Fruit fly (Drosophila melanogaster) whole organism, embryonic: Measurements from ENCODE around the gene Klp10A.

Experiments used
- B-H1 ChIP-seq: fragments of 200-800 bp; sonication (Bioruptor generic); IDR thresholded peaks from 3 replicates; pipeline ENCODE4 v1.3.6; 2022; ENCODE audit warnings: missing biosample characterization, missing genetic modification characterization
- CG10366 ChIP-seq: fragments of 200-800 bp; sonication (Bioruptor generic); IDR thresholded peaks from 2 replicates; pipeline ENCODE4 v1.3.6; 2022; ENCODE audit warnings: missing biosample characterization, missing genetic modification characterization
- CG13624 ChIP-seq: fragments of 200-800 bp; sonication (Bioruptor generic); optimal IDR thresholded peaks from 2 replicates; lab custom pipeline; 2016; ENCODE audit warnings: missing biosample characterization, missing genetic modification characterization
- CG13775 ChIP-seq: fragments of 200-800 bp; sonication (Bioruptor generic); optimal IDR thresholded peaks from 3 replicates; lab custom pipeline; 2017; ENCODE audit warnings: missing biosample characterization, mild to moderate bottlenecking, missing genetic modification characterization
- CG1529 ChIP-seq: fragments of 200-800 bp; sonication (Bioruptor generic); optimal IDR thresholded peaks from 3 replicates; lab custom pipeline; 2018; ENCODE audit warnings: missing biosample characterization, missing genetic modification characterization
- CG16815 ChIP-seq: fragments of 200-800 bp; sonication (Bioruptor generic); optimal IDR thresholded peaks from 3 replicates; lab custom pipeline; 2017; ENCODE audit warnings: missing biosample characterization, mild to moderate bottlenecking, missing genetic modification characterization
- CG17385 ChIP-seq: fragments of 200-800 bp; sonication (Bioruptor generic); optimal IDR thresholded peaks from 3 replicates; lab custom pipeline; 2018; ENCODE audit warnings: missing biosample characterization, mild to moderate bottlenecking, missing genetic modification characterization
- CG2678 ChIP-seq: fragments of 200-800 bp; sonication (Bioruptor generic); optimal IDR thresholded peaks from 3 replicates; lab custom pipeline; 2019; ENCODE audit warnings: missing biosample characterization, mild to moderate bottlenecking, missing genetic modification characterization, moderate library complexity
- CG31441 ChIP-seq: fragments of 200-800 bp; sonication (Bioruptor generic); IDR thresholded peaks from 2 replicates; pipeline ENCODE4 v1.3.6; 2022; ENCODE audit warnings: missing biosample characterization, missing genetic modification characterization
- CG3407 ChIP-seq: fragments of 200-800 bp; sonication (Bioruptor generic); optimal IDR thresholded peaks from 2 replicates; lab custom pipeline; 2018; ENCODE audit warnings: missing biosample characterization, mild to moderate bottlenecking, missing genetic modification characterization
- CG34376 ChIP-seq: fragments of 200-800 bp; sonication (Bioruptor generic); optimal IDR thresholded peaks from 2 replicates; lab custom pipeline; 2018; ENCODE audit warnings: missing biosample characterization, mild to moderate bottlenecking, missing genetic modification characterization
- CG34422 ChIP-seq: fragments of 200-800 bp; sonication (Bioruptor generic); IDR thresholded peaks from 3 replicates; pipeline ENCODE4 v1.3.6; 2022; ENCODE audit warnings: missing biosample characterization, missing genetic modification characterization
- CG6791 ChIP-seq: fragments of 200-800 bp; sonication (Bioruptor generic); IDR thresholded peaks from 3 replicates; pipeline ENCODE4 v1.3.6; 2022; ENCODE audit warnings: missing biosample characterization, missing genetic modification characterization; ENCODE audit not compliant: partially characterized antibody
- CG7271 ChIP-seq: fragments of 200-800 bp; sonication (Bioruptor generic); optimal IDR thresholded peaks from 2 replicates; lab custom pipeline; 2018; ENCODE audit warnings: missing biosample characterization, mild to moderate bottlenecking, missing genetic modification characterization, moderate library complexity
- CG8478 ChIP-seq: fragments of >200 bp; optimal IDR thresholded peaks from 2 replicates; lab custom pipeline; 2018
- CrebB ChIP-seq: fragments of 200-800 bp; sonication (Bioruptor generic); optimal IDR thresholded peaks from 3 replicates; lab custom pipeline; 2018; ENCODE audit warnings: missing biosample characterization, mild to moderate bottlenecking, missing genetic modification characterization
- D ChIP-seq, 2 experiments: fragments of 200-800 bp in 1 of 2; fragments of >200 bp in 1 of 2; sonication (Bioruptor generic) in 1 of 2; optimal IDR thresholded peaks; 2 replicates in 1 of 2; 3 replicates in 1 of 2; lab custom pipeline; 2017; ENCODE audit warnings: mild to moderate bottlenecking in 1 of 2, missing biosample characterization in 1 of 2, missing genetic modification characterization in 1 of 2, missing genetic modification reagents in 1 of 2
- Dad ChIP-seq: fragments of 200-800 bp; sonication (Bioruptor generic); optimal IDR thresholded peaks from 3 replicates; lab custom pipeline; 2016; ENCODE audit warnings: missing biosample characterization, missing genetic modification characterization
- Gug ChIP-seq: fragments of 200-800 bp; sonication (Bioruptor generic); IDR thresholded peaks from 4 replicates; pipeline ENCODE4 v1.3.6; 2022; ENCODE audit warnings: missing biosample characterization, missing genetic modification characterization
- HLHmδ ChIP-seq: fragments of 200-800 bp; sonication (Bioruptor generic); optimal IDR thresholded peaks from 2 replicates; lab custom pipeline; 2018; ENCODE audit warnings: missing biosample characterization, mild to moderate bottlenecking, missing genetic modification characterization, moderate library complexity
- Hr3 ChIP-seq: fragments of 200-800 bp; sonication (Bioruptor generic); optimal IDR thresholded peaks from 3 replicates; lab custom pipeline; 2016; ENCODE audit warnings: missing biosample characterization, missing genetic modification characterization
- Hr78 ChIP-seq, 2 experiments: fragments of 200-800 bp in 1 of 2; fragments of >200 bp in 1 of 2; sonication (Bioruptor generic) in 1 of 2; optimal IDR thresholded peaks; 2 replicates each; lab custom pipeline; 2017 to 2019; ENCODE audit warnings: missing biosample characterization in 2 of 2, missing genetic modification characterization in 2 of 2, mild to moderate bottlenecking in 1 of 2, moderate library complexity in 1 of 2
- Mad ChIP-seq: fragments of 200-800 bp; sonication (Bioruptor generic); optimal IDR thresholded peaks from 2 replicates; lab custom pipeline; 2016; ENCODE audit warnings: missing biosample characterization, missing genetic modification characterization
- NC2β ChIP-seq: fragments of 200-800 bp; sonication (Bioruptor generic); optimal IDR thresholded peaks from 2 replicates; lab custom pipeline; 2016; ENCODE audit warnings: missing biosample characterization, missing genetic modification characterization
- Oli ChIP-seq: fragments of 200-800 bp; sonication (Bioruptor generic); optimal IDR thresholded peaks from 2 replicates; lab custom pipeline; 2018; ENCODE audit warnings: missing biosample characterization, mild to moderate bottlenecking, missing genetic modification characterization, moderate library complexity
- Ptx1 ChIP-seq: fragments of 200-800 bp; sonication (Bioruptor generic); IDR thresholded peaks from 2 replicates; pipeline ENCODE4 v1.3.6; 2022; ENCODE audit warnings: missing biosample characterization, missing genetic modification characterization
- Side ChIP-seq: fragments of 200-800 bp; sonication (Bioruptor generic); optimal IDR thresholded peaks from 2 replicates; lab custom pipeline; 2016; ENCODE audit warnings: missing biosample characterization, missing genetic modification characterization
- Sry-δ ChIP-seq: fragments of 200-800 bp; sonication (Bioruptor generic); optimal IDR thresholded peaks from 2 replicates; lab custom pipeline; 2016; ENCODE audit warnings: missing biosample characterization, missing genetic modification characterization
- bowl ChIP-seq: fragments of 200-800 bp; sonication (Bioruptor generic); IDR thresholded peaks from 2 replicates; pipeline ENCODE4 v1.3.6; 2022; ENCODE audit warnings: missing biosample characterization, missing genetic modification characterization
- chif ChIP-seq, 2 experiments: fragments of 200-800 bp; sonication (Bioruptor generic); optimal IDR thresholded peaks; 3 replicates each; lab custom pipeline; 2016; ENCODE audit warnings: missing biosample characterization in 2 of 2, missing genetic modification characterization in 2 of 2
- dati ChIP-seq: fragments of 200-800 bp; sonication (Bioruptor generic); IDR thresholded peaks from 2 replicates; pipeline ENCODE4 v1.3.6; 2022; ENCODE audit warnings: missing biosample characterization, missing genetic modification characterization
- dimm ChIP-seq: fragments of 200-800 bp; sonication (Bioruptor generic); IDR thresholded peaks from 2 replicates; pipeline ENCODE4 v1.3.6; 2022; ENCODE audit warnings: missing biosample characterization, missing genetic modification characterization
- dmrt99B ChIP-seq: fragments of 200-800 bp; sonication (Bioruptor generic); optimal IDR thresholded peaks from 2 replicates; lab custom pipeline; 2018; ENCODE audit warnings: missing biosample characterization, mild to moderate bottlenecking, missing genetic modification characterization, moderate library complexity
- dpn ChIP-seq, 2 experiments: fragments of 200-800 bp; sonication (Bioruptor generic); optimal IDR thresholded peaks; 3 replicates each; lab custom pipeline; 2016; ENCODE audit warnings: missing biosample characterization in 2 of 2, missing genetic modification characterization in 2 of 2
- fd102C ChIP-seq: fragments of 200-800 bp; sonication (Bioruptor generic); optimal IDR thresholded peaks from 2 replicates; lab custom pipeline; 2018; ENCODE audit warnings: missing biosample characterization, mild to moderate bottlenecking, missing genetic modification characterization, moderate library complexity
- gcm ChIP-seq: fragments of 200-800 bp; sonication (Bioruptor generic); optimal IDR thresholded peaks from 2 replicates; lab custom pipeline; 2019; ENCODE audit warnings: missing biosample characterization, mild to moderate bottlenecking, missing genetic modification characterization, moderate library complexity
- gcm2 ChIP-seq: fragments of 200-800 bp; sonication (Bioruptor generic); optimal IDR thresholded peaks from 2 replicates; lab custom pipeline; 2016; ENCODE audit warnings: missing biosample characterization, missing genetic modification characterization
- gem ChIP-seq: fragments of 200-800 bp; sonication (Bioruptor generic); optimal IDR thresholded peaks from 2 replicates; lab custom pipeline; 2019; ENCODE audit warnings: missing biosample characterization, mild to moderate bottlenecking, missing genetic modification characterization, moderate library complexity
- grn ChIP-seq: fragments of 200-800 bp; sonication (Bioruptor generic); optimal IDR thresholded peaks from 3 replicates; lab custom pipeline; 2017; ENCODE audit warnings: missing biosample characterization, missing genetic modification characterization
- gsb ChIP-seq: fragments of 200-800 bp; sonication (Bioruptor generic); IDR thresholded peaks from 2 replicates; pipeline ENCODE4 v1.3.6; 2022; ENCODE audit warnings: missing biosample characterization, missing genetic modification characterization
- her ChIP-seq: fragments of 200-800 bp; sonication (Bioruptor generic); optimal IDR thresholded peaks from 2 replicates; lab custom pipeline; 2016; ENCODE audit warnings: missing biosample characterization, missing genetic modification characterization
- hkb ChIP-seq, 2 experiments: fragments of 200-800 bp in 1 of 2; fragments of >200 bp in 1 of 2; sonication (Bioruptor generic) in 1 of 2; IDR thresholded peaks in 1 of 2; optimal IDR thresholded peaks in 1 of 2; 2 replicates each; pipeline versions ENCODE4 v1.3.6 to Lab custom; 2017 to 2022; ENCODE audit warnings: missing biosample characterization in 1 of 2, missing genetic modification characterization in 1 of 2
- lab ChIP-seq: fragments of 200-800 bp; sonication (Bioruptor generic); optimal IDR thresholded peaks from 3 replicates; lab custom pipeline; 2017; ENCODE audit warnings: missing biosample characterization, missing genetic modification characterization, mild to moderate bottlenecking, moderate library complexity, missing genetic modification reagents
- nau ChIP-seq: fragments of 200-800 bp; sonication (Bioruptor generic); optimal IDR thresholded peaks from 3 replicates; lab custom pipeline; 2017; ENCODE audit warnings: missing biosample characterization, mild to moderate bottlenecking, missing genetic modification characterization, missing genetic modification reagents
- pzg ChIP-seq: fragments of 200-800 bp; sonication (Bioruptor generic); optimal IDR thresholded peaks from 3 replicates; lab custom pipeline; 2018; ENCODE audit warnings: missing biosample characterization, mild to moderate bottlenecking, missing genetic modification characterization, moderate library complexity
- ranshi ChIP-seq: fragments of 200-800 bp; sonication (Bioruptor generic); IDR thresholded peaks from 2 replicates; pipeline ENCODE4 v1.3.6; 2022; ENCODE audit warnings: missing biosample characterization, missing genetic modification characterization
- so ChIP-seq: fragments of 200-800 bp; sonication (Bioruptor generic); IDR thresholded peaks from 3 replicates; pipeline ENCODE4 v1.3.6; 2022; ENCODE audit warnings: missing biosample characterization, missing genetic modification characterization
- tup ChIP-seq: fragments of 200-800 bp; sonication (Bioruptor generic); optimal IDR thresholded peaks from 2 replicates; lab custom pipeline; 2016; ENCODE audit warnings: missing biosample characterization, mild to moderate bottlenecking, missing genetic modification characterization, moderate library complexity
- yki ChIP-seq: fragments of >200 bp; optimal IDR thresholded peaks from 3 replicates; lab custom pipeline; 2018

Klp10A gene

DNA sequence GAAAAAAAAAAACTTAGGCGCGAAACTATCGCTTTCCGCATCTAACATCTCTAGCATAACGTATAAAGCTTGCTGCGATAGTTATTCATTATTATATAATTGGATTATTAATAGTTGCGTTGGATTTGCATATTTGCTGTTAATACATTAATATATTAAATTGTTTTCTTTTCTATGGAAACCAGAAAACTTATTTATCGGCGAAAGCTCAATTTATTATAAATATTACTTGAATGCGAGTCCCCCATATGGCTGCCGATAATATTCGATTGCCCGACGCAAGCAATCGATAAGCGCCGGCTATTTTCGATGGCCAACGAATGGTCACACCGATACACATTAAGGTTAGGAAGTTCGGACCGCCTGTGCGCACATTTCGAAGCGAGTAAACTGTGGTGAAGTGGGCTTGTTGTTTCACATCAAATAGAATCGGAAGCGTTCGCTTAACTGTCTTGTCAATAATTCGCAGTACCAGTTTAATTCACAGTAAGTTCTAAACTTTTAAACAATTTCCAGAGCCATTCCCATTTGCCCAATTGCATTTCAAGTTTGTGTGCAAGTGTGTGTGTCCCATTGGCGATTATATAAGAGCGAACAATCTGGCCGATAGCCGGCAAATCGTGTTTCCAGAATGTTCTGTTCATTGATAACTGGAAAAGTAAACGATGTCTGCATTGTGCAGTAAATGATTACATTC is 28.6 kb downstream of the Klp10A start, which contains the start of gene Hsp60A (continued):
- peak; percentile 51 for TF ChIP-seq CG31441
- no peak for TF ChIP-seq nau (GFP tag; lab: Kevin White, UChicago)
- TF ChIP-seq Hr3 (GFP tag; lab: Kevin White, UChicago), result peak; percentile 36
- TF ChIP-seq CrebB (tag; lab: Kevin White, UChicago), result no peak
- TF ChIP-seq D (optimal IDR thresholded peaks at IDR 0.05; lab: Kevin White, UChicago), result no peak
- no peak for TF ChIP-seq D (GFP tag; optimal IDR thresholded peaks at IDR 0.05; lab: Kevin White, UChicago)
- TF ChIP-seq grn, result no peak
- TF ChIP-seq Mad (GFP tag; lab: Kevin White, UChicago), result peak; percentile 58
- peak; percentile 69 for TF ChIP-seq lab (GFP tag; lab: Kevin White, UChicago)
- 0 out of 3 replicates have a peak, but pooled peaks have one; percentile 14 for TF ChIP-seq CG34422 (GFP tag; lab: Robert Waterston, UW)
- no peak for TF ChIP-seq bowl (GFP tag; lab: Robert Waterston, UW)
- peak; percentile 73 for TF ChIP-seq Sry-δ (GFP tag; lab: Kevin White, UChicago)
- no peak for TF ChIP-seq gsb (GFP tag; lab: Robert Waterston, UW)
- TF ChIP-seq gcm2, result no peak
- no peak for TF ChIP-seq gcm (GFP tag; lab: Kevin White, UChicago)
- no peak for TF ChIP-seq Gug (GFP tag; lab: Robert Waterston, UW)
- TF ChIP-seq her (GFP tag; lab: Kevin White, UChicago), result no peak
- peak; percentile 38 for TF ChIP-seq tup (GFP tag; lab: Kevin White, UChicago)
- TF ChIP-seq hkb (optimal IDR thresholded peaks at IDR 0.05; lab: Kevin White, UChicago), result no peak
- TF ChIP-seq hkb (GFP tag; IDR thresholded peaks at IDR 0.05; lab: Robert Waterston, UW), result no peak
- no peak for TF ChIP-seq dati (GFP tag; lab: Robert Waterston, UW)
- no peak for TF ChIP-seq CG8478 (lab: Kevin White, UChicago)
- TF ChIP-seq CG1529, result no peak
- no peak for TF ChIP-seq CG3407 (GFP tag; lab: Kevin White, UChicago)
- TF ChIP-seq pzg (GFP tag; lab: Kevin White, UChicago), result peak; percentile 73
- peak; percentile 34; the same call in 1 of the 3 replicates for TF ChIP-seq B-H1 (GFP tag; lab: Robert Waterston, UW)
- peak; percentile 78 for TF ChIP-seq CG6791 (GFP tag; lab: Robert Waterston, UW)
- no peak for TF ChIP-seq yki
- TF ChIP-seq CG16815 (GFP tag; lab: Kevin White, UChicago), result no peak
- peak; percentile 2 for TF ChIP-seq Oli (tag; lab: Kevin White, UChicago)
- no peak for TF ChIP-seq so
- no peak for TF ChIP-seq CG13624 (GFP tag; lab: Kevin White, UChicago)
- TF ChIP-seq dimm (GFP tag; lab: Robert Waterston, UW), result no peak
- TF ChIP-seq chif (GFP tag; optimal IDR thresholded peaks at IDR 0.05; lab: Kevin White, UChicago), result no peak
- no peak; the same call in 1 of the 2 replicates for TF ChIP-seq ranshi (GFP tag; lab: Robert Waterston, UW)
- no peak for TF ChIP-seq CG7271 (tag; lab: Kevin White, UChicago)
- TF ChIP-seq dpn (GFP tag; optimal IDR thresholded peaks at IDR 0.05; lab: Kevin White, UChicago), result peak; percentile 42 to 48
- peak; percentile 58 for TF ChIP-seq Ptx1 (GFP tag; lab: Robert Waterston, UW)
- TF ChIP-seq NC2β (GFP tag; lab: Kevin White, UChicago), result no peak
- TF ChIP-seq CG13775 (GFP tag; lab: Kevin White, UChicago), result peak; percentile 48
- TF ChIP-seq Hr78 (GFP tag; optimal IDR thresholded peaks at IDR 0.05; lab: Kevin White, UChicago), result no peak
- peak; percentile 47 for TF ChIP-seq CG10366 (GFP tag; lab: Robert Waterston, UW)
- TF ChIP-seq CG2678 (tag; lab: Kevin White, UChicago), result peak; percentile 67
- TF ChIP-seq fd102C (GFP tag; lab: Kevin White, UChicago), result no peak
- TF ChIP-seq dmrt99B (tag; lab: Kevin White, UChicago), result peak; percentile 43
- peak; percentile 73 for TF ChIP-seq gem (tag; lab: Kevin White, UChicago)
- TF ChIP-seq CG34376 (GFP tag; lab: Kevin White, UChicago), result peak; percentile 6
- TF ChIP-seq CG17385 (GFP tag; lab: Kevin White, UChicago), result no peak
- peak; percentile 16 for TF ChIP-seq Dad (GFP tag; lab: Kevin White, UChicago)
- TF ChIP-seq Side (GFP tag; lab: Kevin White, UChicago), result no peak
- no peak for TF ChIP-seq HLHmδ (GFP tag; lab: Kevin White, UChicago)
